Fruit fly (Drosophila melanogaster): ENCODE results near the gene Osi8.

- no peak for TF ChIP-seq Myc (optimal IDR thresholded peaks at IDR 0.05)
- no peak for TF ChIP-seq h (optimal IDR thresholded peaks at IDR 0.05)
- TF ChIP-seq insv (optimal IDR thresholded peaks at IDR 0.05): no peak
- no peak for TF ChIP-seq ttk (optimal IDR thresholded peaks at IDR 0.05)
- no peak for TF ChIP-seq psq (optimal IDR thresholded peaks at IDR 0.05)
- no peak for TF ChIP-seq Sin3A (optimal IDR thresholded peaks at IDR 0.05)
These were observed 42.2 kb downstream of the Osi8 start for dm6 chr3R:6297164-6297563.

All from Kc167 (cell line).